Worm (Caenorhabditis elegans) whole organism, mixed stage, embryonic: ENCODE measurements around the gene fig-1.

ENCODE experiments used
- bed-3 ChIP-seq: fragments of 200-800 bp; sonication (Bioruptor generic); optimal IDR thresholded peaks from 3 replicates; lab custom pipeline; 2018; ENCODE audit warnings: mild to moderate bottlenecking, missing genetic modification characterization, moderate library complexity, missing compliant biosample characterization
- blmp-1 ChIP-seq: fragments of 150-350 bp; optimal IDR thresholded peaks from 2 replicates; lab custom pipeline; 2014; ENCODE audit warnings: missing biosample characterization, missing genetic modification characterization
- ceh-83 ChIP-seq: fragments of 200-800 bp; sonication (Bioruptor generic); optimal IDR thresholded peaks from 2 replicates; lab custom pipeline; 2018; ENCODE audit warnings: mild to moderate bottlenecking, missing genetic modification characterization, missing compliant biosample characterization
- ces-1 ChIP-seq: fragments of 150-350 bp; optimal IDR thresholded peaks from 2 replicates; lab custom pipeline; 2014; ENCODE audit warnings: missing biosample characterization, missing genetic modification reagents, missing genetic modification characterization
- cnd-1 ChIP-seq: fragments of 200-800 bp; sonication (Bioruptor generic); optimal IDR thresholded peaks from 2 replicates; lab custom pipeline; 2018; ENCODE audit warnings: mild to moderate bottlenecking, missing genetic modification characterization, missing compliant biosample characterization
- drap-1 ChIP-seq: fragments of 200-800 bp; sonication (Bioruptor generic); optimal IDR thresholded peaks from 3 replicates; lab custom pipeline; 2018; ENCODE audit warnings: mild to moderate bottlenecking, missing genetic modification characterization, missing compliant biosample characterization
- elt-1 ChIP-seq: sonication (generic microtip); optimal IDR thresholded peaks from 2 replicates; lab custom pipeline; 2017; ENCODE audit warnings: missing genetic modification characterization, mild to moderate bottlenecking, missing compliant biosample characterization, antibody characterized with exemption, moderate library complexity, borderline replicate concordance; ENCODE audit not compliant: insufficient read depth
- elt-3 ChIP-seq: fragments of 150-350 bp; optimal IDR thresholded peaks from 2 replicates; lab custom pipeline; 2014; ENCODE audit warnings: missing biosample characterization, missing genetic modification characterization
- flh-1 ChIP-seq: fragments of 200-800 bp; sonication (Bioruptor generic); optimal IDR thresholded peaks from 2 replicates; lab custom pipeline; 2018; ENCODE audit warnings: mild to moderate bottlenecking, missing genetic modification characterization, moderate library complexity, missing compliant biosample characterization
- ham-2 ChIP-seq: fragments of 200-800 bp; sonication (Bioruptor generic); optimal IDR thresholded peaks from 2 replicates; lab custom pipeline; 2018; ENCODE audit warnings: mild to moderate bottlenecking, missing genetic modification characterization, missing compliant biosample characterization
- hlh-1 ChIP-seq: fragments of 150-350 bp; optimal IDR thresholded peaks from 2 replicates; lab custom pipeline; 2014; ENCODE audit warnings: missing biosample characterization, missing genetic modification reagents, missing genetic modification characterization
- lin-32 ChIP-seq: fragments of 200-800 bp; sonication (Bioruptor generic); optimal IDR thresholded peaks from 2 replicates; lab custom pipeline; 2018; ENCODE audit warnings: mild to moderate bottlenecking, missing genetic modification characterization, missing compliant biosample characterization
- lsy-2 ChIP-seq: fragments of 150-350 bp; optimal IDR thresholded peaks from 2 replicates; lab custom pipeline; 2014; ENCODE audit warnings: missing biosample characterization, missing genetic modification characterization
- mab-5 ChIP-seq: fragments of 150-350 bp; optimal IDR thresholded peaks from 2 replicates; lab custom pipeline; 2014; ENCODE audit warnings: missing biosample characterization, missing genetic modification characterization
- mep-1 ChIP-seq: fragments of 150-350 bp; optimal IDR thresholded peaks from 2 replicates; lab custom pipeline; 2017; ENCODE audit warnings: missing biosample characterization, missing genetic modification reagents, missing genetic modification characterization, inconsistent platforms
- mls-2 ChIP-seq: sonication (generic microtip); optimal IDR thresholded peaks from 2 replicates; lab custom pipeline; 2016; ENCODE audit warnings: mild to moderate bottlenecking, missing genetic modification characterization, moderate library complexity, missing compliant biosample characterization
- nhr-12 ChIP-seq: fragments of 150-350 bp; optimal IDR thresholded peaks from 2 replicates; lab custom pipeline; 2014; ENCODE audit warnings: missing biosample characterization, missing genetic modification characterization
- nhr-2 ChIP-seq: fragments of 150-350 bp; optimal IDR thresholded peaks from 2 replicates; lab custom pipeline; 2014; ENCODE audit warnings: missing biosample characterization, missing genetic modification characterization
- nhr-237 ChIP-seq: fragments of 150-350 bp; optimal IDR thresholded peaks from 2 replicates; lab custom pipeline; 2014; ENCODE audit warnings: missing biosample characterization, missing genetic modification characterization
- nhr-28 ChIP-seq: fragments of 150-350 bp; optimal IDR thresholded peaks from 2 replicates; lab custom pipeline; 2014; ENCODE audit warnings: missing biosample characterization, missing genetic modification characterization
- pha-4 ChIP-seq: fragments of 150-350 bp; optimal IDR thresholded peaks from 2 replicates; lab custom pipeline; 2018; ENCODE audit warnings: missing biosample characterization, missing genetic modification reagents, missing genetic modification characterization
- sem-2 ChIP-seq: fragments of 200-800 bp; sonication (Bioruptor generic); optimal IDR thresholded peaks from 2 replicates; lab custom pipeline; 2018; ENCODE audit warnings: mild to moderate bottlenecking, missing genetic modification characterization, missing compliant biosample characterization
- snpc-4 ChIP-seq: fragments of 150-350 bp; optimal IDR thresholded peaks from 2 replicates; lab custom pipeline; 2014; ENCODE audit warnings: missing biosample characterization, missing genetic modification characterization
- sptf-1 ChIP-seq: sonication (generic microtip); optimal IDR thresholded peaks from 2 replicates; lab custom pipeline; 2017; ENCODE audit warnings: mild to moderate bottlenecking, missing genetic modification characterization, moderate library complexity, missing compliant biosample characterization
- tbx-8 ChIP-seq: fragments of 200-800 bp; sonication (Bioruptor generic); optimal IDR thresholded peaks from 2 replicates; lab custom pipeline; 2018; ENCODE audit warnings: mild to moderate bottlenecking, missing genetic modification characterization, moderate library complexity, missing compliant biosample characterization
- unc-39 ChIP-seq: fragments of 150-350 bp; optimal IDR thresholded peaks from 2 replicates; lab custom pipeline; 2014; ENCODE audit warnings: missing biosample characterization, missing genetic modification characterization
- unc-62 ChIP-seq: fragments of 150-350 bp; optimal IDR thresholded peaks from 2 replicates; lab custom pipeline; 2014; ENCODE audit warnings: missing biosample characterization, missing genetic modification reagents, missing genetic modification characterization
- ztf-11 ChIP-seq: fragments of 150-350 bp; optimal IDR thresholded peaks from 2 replicates; lab custom pipeline; 2014; ENCODE audit warnings: missing biosample characterization, missing genetic modification characterization

The fig-1 gene

ce11 chrV:10981113-10981512 is at the start of gene fig-1:
TSS of gene fig-1 (minus strand) at chrV:10981213.
- TF ChIP-seq sptf-1 (tag; lab: Kevin White, UChicago) = no peak

ce11 chrV:11030675-11031074 is 49.7 kb upstream of the fig-1 start:
- TF ChIP-seq elt-3 (tag; lab: Kevin White, UChicago) = no peak
- no peak for TF ChIP-seq nhr-12 (tag; lab: Kevin White, UChicago)
- TF ChIP-seq sptf-1 (tag; lab: Kevin White, UChicago) = no peak

ce11 chrV:11029309-11029708 is 48.3 kb upstream of the fig-1 start:
- TF ChIP-seq cnd-1 (tag; lab: Kevin White, UChicago) = peak; percentile 32
- peak; percentile 25 for TF ChIP-seq ces-1 (GFP tag; lab: Kevin White, UChicago)
- peak; percentile 49 for TF ChIP-seq nhr-237 (tag; lab: Kevin White, UChicago)
- peak; percentile 3 for TF ChIP-seq hlh-1 (tag; lab: Kevin White, UChicago)
- TF ChIP-seq lsy-2 (tag; lab: Kevin White, UChicago) = peak; percentile 16
- no peak for TF ChIP-seq nhr-28 (tag; lab: Kevin White, UChicago)
- no peak for TF ChIP-seq unc-39 (tag; lab: Kevin White, UChicago)
- peak; percentile 66 for TF ChIP-seq sptf-1 (tag; lab: Kevin White, UChicago)
- TF ChIP-seq elt-3 (tag; lab: Kevin White, UChicago) = no peak
- TF ChIP-seq lin-32 = peak; percentile 4

ce11 chrV:11027740-11028139 is 46.7 kb upstream of the fig-1 start:
- no peak for TF ChIP-seq ces-1 (GFP tag; lab: Kevin White, UChicago)
- no peak for TF ChIP-seq elt-1 (tag; lab: Kevin White, UChicago)
- no peak for TF ChIP-seq blmp-1 (tag; lab: Kevin White, UChicago)
- no peak for TF ChIP-seq pha-4
- no peak for TF ChIP-seq ztf-11 (tag; lab: Kevin White, UChicago)
- TF ChIP-seq unc-39 (tag; lab: Kevin White, UChicago) = no peak
- TF ChIP-seq mep-1 (tag; lab: Kevin White, UChicago) = no peak
- no peak for TF ChIP-seq nhr-28 (tag; lab: Kevin White, UChicago)
- no peak for TF ChIP-seq sptf-1 (tag; lab: Kevin White, UChicago)
- TF ChIP-seq ham-2 (GFP tag; lab: Kevin White, UChicago) = no peak
- TF ChIP-seq mab-5 (tag; lab: Kevin White, UChicago) = no peak
- TF ChIP-seq nhr-237 (tag; lab: Kevin White, UChicago) = no peak
- TF ChIP-seq ceh-83 (GFP tag; lab: Kevin White, UChicago) = no peak
- no peak for TF ChIP-seq lin-32
- no peak for TF ChIP-seq drap-1
- no peak for TF ChIP-seq hlh-1 (tag; lab: Kevin White, UChicago)
- no peak for TF ChIP-seq tbx-8 (GFP tag; lab: Kevin White, UChicago)
- no peak for TF ChIP-seq snpc-4 (tag; lab: Kevin White, UChicago)
- TF ChIP-seq nhr-2 (tag; lab: Kevin White, UChicago) = no peak
- no peak for TF ChIP-seq bed-3

- no peak for TF ChIP-seq nhr-237 (tag; lab: Kevin White, UChicago)
- no peak for TF ChIP-seq blmp-1 (tag; lab: Kevin White, UChicago)
- TF ChIP-seq bed-3 = no peak
- TF ChIP-seq flh-1 (GFP tag; lab: Kevin White, UChicago) = no peak
- no peak for TF ChIP-seq unc-62 (GFP tag; lab: Kevin White, UChicago)
- TF ChIP-seq ces-1 (GFP tag; lab: Kevin White, UChicago) = no peak
- no peak for TF ChIP-seq elt-1 (tag; lab: Kevin White, UChicago)
- TF ChIP-seq pha-4 = no peak
- no peak for TF ChIP-seq sem-2 (GFP tag; lab: Kevin White, UChicago)
- no peak for TF ChIP-seq hlh-1 (tag; lab: Kevin White, UChicago)
- TF ChIP-seq mep-1 (tag; lab: Kevin White, UChicago) = no peak
- no peak for TF ChIP-seq mls-2 (tag; lab: Kevin White, UChicago)
These were observed 41.8 kb upstream of the fig-1 start, which contains the start of the genes C13G3.12 and hot-6 for ce11 chrV:11022817-11023216. TSS of gene C13G3.12 (minus strand) at chrV:11022917. TSS of gene hot-6 (minus strand) at chrV:11022937.
